Fruit fly (Drosophila melanogaster): ENCODE data around the gene comm2.

comm2 gene

dm6 chr3L:15659341-15659740 is 40.3 kb downstream of the comm2 start, which contains the start of the genes Eig71Eh and Eig71Ei:
Gene Eig71Eh, minus strand, starts transcription at chr3L:15659441.
Gene Eig71Ei, plus strand, starts transcription at chr3L:15659707.
- TF ChIP-seq h (optimal IDR thresholded peaks at IDR 0.05) = no peak
- no peak for TF ChIP-seq ttk (optimal IDR thresholded peaks at IDR 0.05)
- TF ChIP-seq psq (optimal IDR thresholded peaks at IDR 0.05) = no peak
- TF ChIP-seq Sin3A (optimal IDR thresholded peaks at IDR 0.05) = no peak
- TF ChIP-seq Myc (optimal IDR thresholded peaks at IDR 0.05) = no peak
- no peak for TF ChIP-seq insv (optimal IDR thresholded peaks at IDR 0.05)

- TF ChIP-seq psq (optimal IDR thresholded peaks at IDR 0.05) (no peak), Sin3A (optimal IDR thresholded peaks at IDR 0.05) (no peak), Myc (optimal IDR thresholded peaks at IDR 0.05) (no peak), h (optimal IDR thresholded peaks at IDR 0.05) (no peak), insv (optimal IDR thresholded peaks at IDR 0.05) (no peak), ttk (optimal IDR thresholded peaks at IDR 0.05) (no peak)
Measured at dm6 chr3L:15657290-15657689, 42.4 kb downstream of the comm2 start, which contains the start of the genes Eig71Ef and Eig71Eg. Gene Eig71Ef, minus strand, starts transcription at chr3L:15657390. Gene Eig71Eg, plus strand, starts transcription at chr3L:15657628.

dm6 chr3L:15655910-15656309 is 43.7 kb downstream of the comm2 start, which contains the start of gene Eig71Ee:
Gene Eig71Ee, minus strand, starts transcription at chr3L:15656010.
- TF ChIP-seq ttk (optimal IDR thresholded peaks at IDR 0.05) (no peak), h (optimal IDR thresholded peaks at IDR 0.05) (no peak), insv (optimal IDR thresholded peaks at IDR 0.05) (no peak), psq (optimal IDR thresholded peaks at IDR 0.05) (no peak), Sin3A (optimal IDR thresholded peaks at IDR 0.05) (no peak), Myc (optimal IDR thresholded peaks at IDR 0.05) (no peak)

- TF ChIP-seq psq (optimal IDR thresholded peaks at IDR 0.05) (no peak), Myc (optimal IDR thresholded peaks at IDR 0.05) (no peak), Sin3A (optimal IDR thresholded peaks at IDR 0.05) (no peak), h (optimal IDR thresholded peaks at IDR 0.05) (no peak), insv (optimal IDR thresholded peaks at IDR 0.05) (no peak), ttk (optimal IDR thresholded peaks at IDR 0.05) (no peak)
Measured at dm6 chr3L:15652154-15652553, 47.5 kb downstream of the comm2 start, which contains the start of the genes Eig71Ec and Eig71Ed. Gene Eig71Ec, minus strand, starts transcription at chr3L:15652254. Gene Eig71Ed, plus strand, starts transcription at chr3L:15652537.

- TF ChIP-seq psq (optimal IDR thresholded peaks at IDR 0.05) (no peak), insv (optimal IDR thresholded peaks at IDR 0.05) (no peak), ttk (optimal IDR thresholded peaks at IDR 0.05) (no peak), Myc (optimal IDR thresholded peaks at IDR 0.05) (no peak), Sin3A (optimal IDR thresholded peaks at IDR 0.05) (no peak), h (optimal IDR thresholded peaks at IDR 0.05) (no peak)
Measured at dm6 chr3L:15650552-15650951, 49.1 kb downstream of the comm2 start, which contains the start of gene CG43084. Gene CG43084, plus strand, starts transcription at chr3L:15650852.

- no peak for TF ChIP-seq ttk (optimal IDR thresholded peaks at IDR 0.05)
- no peak for TF ChIP-seq insv (optimal IDR thresholded peaks at IDR 0.05)
- no peak for TF ChIP-seq Myc (optimal IDR thresholded peaks at IDR 0.05)
- no peak for TF ChIP-seq psq (optimal IDR thresholded peaks at IDR 0.05)
- no peak for TF ChIP-seq h (optimal IDR thresholded peaks at IDR 0.05)
- TF ChIP-seq Sin3A (optimal IDR thresholded peaks at IDR 0.05) = no peak
Measured at dm6 chr3L:15649561-15649960, 50.1 kb downstream of the comm2 start, which contains the start of the genes Eig71Ea and Eig71Eb. Gene Eig71Ea, minus strand, starts transcription at chr3L:15649661. Gene Eig71Eb, plus strand, starts transcription at chr3L:15649936.

- TF ChIP-seq Myc (optimal IDR thresholded peaks at IDR 0.05) (no peak), h (optimal IDR thresholded peaks at IDR 0.05) (no peak), Sin3A (optimal IDR thresholded peaks at IDR 0.05) (no peak), insv (optimal IDR thresholded peaks at IDR 0.05) (no peak), psq (optimal IDR thresholded peaks at IDR 0.05) (no peak)
Measured at dm6 chr3L:15647712-15648621, 51.7 kb downstream of the comm2 start, which contains the start of the genes comm3 and CG43083. Gene comm3, minus strand, starts transcription at chr3L:15647762. Gene CG43083, plus strand, starts transcription at chr3L:15648571.
